Fruit fly (Drosophila melanogaster): ENCODE measurements around the gene CG31441.

- no peak for TF ChIP-seq CG7556 (GFP tag; optimal IDR thresholded peaks at IDR 0.05)
- TF ChIP-seq ab (GFP tag; optimal IDR thresholded peaks at IDR 0.05), result no peak
- no peak for TF ChIP-seq D (optimal IDR thresholded peaks at IDR 0.05)
- no peak for TF ChIP-seq D (GFP tag; optimal IDR thresholded peaks at IDR 0.05)
- TF ChIP-seq CG13287 (GFP tag; IDR thresholded peaks at IDR 0.05; ENCODE audit: partially characterized antibody), result no peak
These were observed 36.6 kb downstream of the CG31441 start for dm6 chr3R:11272667-11273066.

All from whole organism, embryonic.